Worm (Caenorhabditis elegans) whole organism, midembryonic: ENCODE measurements around the gene nhr-127.

Experiments used
- T22C8.4 ChIP-seq: fragments of 200-800 bp; sonication (Bioruptor generic); IDR thresholded peaks from 2 replicates; pipeline ENCODE4 v1.3.6; 2022; ENCODE audit warnings: missing genetic modification characterization, missing compliant biosample characterization
- cog-1 ChIP-seq: sonication (generic microtip); optimal IDR thresholded peaks from 2 replicates; lab custom pipeline; 2016; ENCODE audit warnings: missing genetic modification characterization, missing compliant biosample characterization
- flt-1 ChIP-seq: fragments of 200-800 bp; sonication (Bioruptor generic); IDR thresholded peaks from 2 replicates; pipeline ENCODE4 v1.3.6; 2022; ENCODE audit warnings: missing genetic modification characterization, missing compliant biosample characterization
- ztf-29 ChIP-seq: fragments of 200-800 bp; sonication (Bioruptor generic); IDR thresholded peaks from 2 replicates; pipeline ENCODE4 v1.3.6; 2022; ENCODE audit warnings: missing genetic modification reagents, missing genetic modification characterization, missing compliant biosample characterization

DNA sequence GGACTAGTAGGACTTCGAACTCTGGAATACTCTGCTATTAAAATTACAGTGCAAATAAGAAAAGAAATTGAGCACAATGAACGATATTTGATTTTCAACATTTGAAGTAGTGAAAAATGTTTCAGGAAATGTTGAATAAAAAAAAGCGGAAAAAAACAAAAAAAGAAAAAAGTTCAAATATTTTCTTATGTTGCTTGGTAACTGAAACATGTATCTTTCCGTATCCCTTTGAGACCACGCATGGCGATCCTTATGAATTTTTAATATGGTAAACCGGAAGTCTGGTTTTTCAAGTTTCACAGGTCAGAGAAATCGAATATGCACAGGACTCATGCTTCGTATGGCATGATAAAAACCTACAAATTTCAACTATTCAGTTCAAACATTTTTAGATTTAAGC, 27.8 kb downstream of the nhr-127 start, which contains the start of gene F28G4.3:
- TF ChIP-seq cog-1 (tag; lab: Kevin White, UChicago) (no peak), flt-1 (GFP tag; lab: Robert Waterston, UW) (no peak), ztf-29 (GFP tag; lab: Robert Waterston, UW) (no peak), T22C8.4 (GFP tag; lab: Robert Waterston, UW) (no peak)
